Worm (Caenorhabditis elegans) whole organism, late embryonic: Measurements from ENCODE around the gene F09A5.3.

Source experiments
- C08G9.2 ChIP-seq: sonication (generic microtip); optimal IDR thresholded peaks from 2 replicates; lab custom pipeline; 2016; ENCODE audit warnings: mild to moderate bottlenecking, missing genetic modification characterization, moderate library complexity, missing compliant biosample characterization
- F13H6.1 ChIP-seq: sonication (generic microtip); optimal IDR thresholded peaks from 2 replicates; lab custom pipeline; 2016; ENCODE audit warnings: missing genetic modification characterization, missing compliant biosample characterization
- K02D7.2 ChIP-seq: sonication (generic microtip); optimal IDR thresholded peaks from 2 replicates; lab custom pipeline; 2017; ENCODE audit warnings: mild to moderate bottlenecking, missing genetic modification characterization, missing compliant biosample characterization
- K09A11.1 ChIP-seq: sonication (generic microtip); optimal IDR thresholded peaks from 2 replicates; lab custom pipeline; 2017; ENCODE audit warnings: antibody characterized with exemption, mild to moderate bottlenecking, missing genetic modification characterization, missing compliant biosample characterization; ENCODE audit not compliant: insufficient read depth
- T23F11.4 ChIP-seq: fragments of 200-800 bp; sonication (Bioruptor generic); optimal IDR thresholded peaks from 2 replicates; lab custom pipeline; 2018; ENCODE audit warnings: mild to moderate bottlenecking, missing genetic modification characterization, missing compliant biosample characterization
- Y22D7AL.16 ChIP-seq: sonication (generic microtip); optimal IDR thresholded peaks from 2 replicates; lab custom pipeline; 2016; ENCODE audit warnings: missing genetic modification characterization, missing compliant biosample characterization
- ahr-1 ChIP-seq: sonication (generic microtip); optimal IDR thresholded peaks from 2 replicates; lab custom pipeline; 2016; ENCODE audit warnings: missing genetic modification characterization, missing compliant biosample characterization
- ama-1 ChIP-seq: fragments of 150-350 bp; optimal IDR thresholded peaks from 2 replicates; lab custom pipeline; 2014
- ceh-18 ChIP-seq: sonication (generic microtip); optimal IDR thresholded peaks from 2 replicates; lab custom pipeline; 2016; ENCODE audit warnings: missing genetic modification characterization, missing compliant biosample characterization
- ceh-19 ChIP-seq: fragments of 200-800 bp; sonication (Bioruptor generic); optimal IDR thresholded peaks from 2 replicates; lab custom pipeline; 2018; ENCODE audit warnings: mild to moderate bottlenecking, missing genetic modification characterization, missing compliant biosample characterization
- ceh-24 ChIP-seq: sonication (generic microtip); optimal IDR thresholded peaks from 2 replicates; lab custom pipeline; 2016; ENCODE audit warnings: mild to moderate bottlenecking, missing genetic modification characterization, missing compliant biosample characterization
- ceh-30 ChIP-seq: fragments of 150-350 bp; optimal IDR thresholded peaks from 2 replicates; lab custom pipeline; 2014; ENCODE audit warnings: missing biosample characterization, missing genetic modification characterization
- ceh-31 ChIP-seq: sonication (generic microtip); optimal IDR thresholded peaks from 2 replicates; lab custom pipeline; 2016; ENCODE audit warnings: missing genetic modification characterization, missing compliant biosample characterization
- ceh-34 ChIP-seq: sonication (generic microtip); optimal IDR thresholded peaks from 2 replicates; lab custom pipeline; 2016; ENCODE audit warnings: mild to moderate bottlenecking, missing genetic modification characterization, missing compliant biosample characterization
- ceh-48 ChIP-seq: sonication (generic microtip); optimal IDR thresholded peaks from 2 replicates; lab custom pipeline; 2016; ENCODE audit warnings: missing genetic modification characterization, inconsistent platforms, missing compliant biosample characterization
- ceh-6 ChIP-seq: fragments of 200-800 bp; sonication (Bioruptor generic); optimal IDR thresholded peaks from 2 replicates; lab custom pipeline; 2018; ENCODE audit warnings: mild to moderate bottlenecking, missing genetic modification characterization, missing compliant biosample characterization
- ceh-9 ChIP-seq: sonication (generic microtip); optimal IDR thresholded peaks from 2 replicates; lab custom pipeline; 2016; ENCODE audit warnings: mild to moderate bottlenecking, missing genetic modification characterization, inconsistent platforms, missing compliant biosample characterization
- che-1 ChIP-seq: sonication (generic microtip); optimal IDR thresholded peaks from 2 replicates; lab custom pipeline; 2016; ENCODE audit warnings: mild to moderate bottlenecking, missing genetic modification characterization, missing compliant biosample characterization
- dve-1 ChIP-seq: sonication (generic microtip); optimal IDR thresholded peaks from 2 replicates; lab custom pipeline; 2017; ENCODE audit warnings: antibody characterized with exemption, mild to moderate bottlenecking, missing genetic modification characterization, missing compliant biosample characterization
- elt-4 ChIP-seq: sonication (generic microtip); optimal IDR thresholded peaks from 2 replicates; lab custom pipeline; 2016; ENCODE audit warnings: missing genetic modification characterization, missing compliant biosample characterization
- fax-1 ChIP-seq: sonication (generic microtip); optimal IDR thresholded peaks from 2 replicates; lab custom pipeline; 2016; ENCODE audit warnings: missing genotype, missing genetic modification characterization, missing compliant biosample characterization
- fkh-10 ChIP-seq: fragments of 150-350 bp; optimal IDR thresholded peaks from 2 replicates; lab custom pipeline; 2014; ENCODE audit warnings: missing biosample characterization, missing genetic modification reagents, missing genetic modification characterization
- gmeb-2 ChIP-seq: sonication (generic microtip); optimal IDR thresholded peaks from 2 replicates; lab custom pipeline; 2016; ENCODE audit warnings: missing genetic modification characterization, inconsistent platforms, missing compliant biosample characterization
- hlh-13 ChIP-seq: fragments of 200-800 bp; sonication (Bioruptor generic); optimal IDR thresholded peaks from 2 replicates; lab custom pipeline; 2018; ENCODE audit warnings: mild to moderate bottlenecking, missing genetic modification characterization, missing compliant biosample characterization
- hlh-30 ChIP-seq: sonication (generic microtip); optimal IDR thresholded peaks from 2 replicates; lab custom pipeline; 2017; ENCODE audit warnings: antibody characterized with exemption, missing genetic modification characterization, missing compliant biosample characterization; ENCODE audit not compliant: insufficient read depth
- hlh-6 ChIP-seq: sonication (generic microtip); optimal IDR thresholded peaks from 2 replicates; lab custom pipeline; 2016; ENCODE audit warnings: missing genotype, missing genetic modification characterization, missing compliant biosample characterization
- hlh-8 ChIP-seq: sonication (generic microtip); optimal IDR thresholded peaks from 2 replicates; lab custom pipeline; 2016; ENCODE audit warnings: missing genotype, missing genetic modification characterization, missing compliant biosample characterization
- madf-2 ChIP-seq: sonication (generic microtip); optimal IDR thresholded peaks from 2 replicates; lab custom pipeline; 2017; ENCODE audit warnings: missing genetic modification characterization, missing compliant biosample characterization
- nfya-1 ChIP-seq: sonication (generic microtip); optimal IDR thresholded peaks from 2 replicates; lab custom pipeline; 2017; ENCODE audit warnings: missing genetic modification characterization, mild to moderate bottlenecking, missing compliant biosample characterization, antibody characterized with exemption, moderate library complexity
- nhr-11 ChIP-seq: fragments of 150-350 bp; optimal IDR thresholded peaks from 2 replicates; lab custom pipeline; 2014; ENCODE audit warnings: missing biosample characterization, missing genetic modification characterization
- nhr-232 ChIP-seq: sonication (generic microtip); optimal IDR thresholded peaks from 2 replicates; lab custom pipeline; 2016; ENCODE audit warnings: missing genetic modification characterization, missing compliant biosample characterization
- odd-2 ChIP-seq: sonication (generic microtip); optimal IDR thresholded peaks from 2 replicates; lab custom pipeline; 2017; ENCODE audit warnings: antibody characterized with exemption, mild to moderate bottlenecking, missing genetic modification characterization, missing compliant biosample characterization
- pag-3 ChIP-seq: sonication (generic microtip); optimal IDR thresholded peaks from 2 replicates; lab custom pipeline; 2016; ENCODE audit warnings: missing compliant biosample characterization, missing genetic modification characterization, borderline replicate concordance
- pat-9 ChIP-seq: fragments of 200-800 bp; sonication (Bioruptor generic); optimal IDR thresholded peaks from 2 replicates; lab custom pipeline; 2018; ENCODE audit warnings: mild to moderate bottlenecking, missing genetic modification characterization, moderate library complexity, missing compliant biosample characterization
- pax-1 ChIP-seq: fragments of 150-350 bp; optimal IDR thresholded peaks from 2 replicates; lab custom pipeline; 2014; ENCODE audit warnings: missing biosample characterization, missing genetic modification characterization
- pha-2 ChIP-seq: sonication (generic microtip); optimal IDR thresholded peaks from 2 replicates; lab custom pipeline; 2017; ENCODE audit warnings: mild to moderate bottlenecking, missing genetic modification characterization, missing compliant biosample characterization
- pha-4 ChIP-seq: fragments of 150-350 bp; optimal IDR thresholded peaks from 2 replicates; lab custom pipeline; 2018; ENCODE audit warnings: missing biosample characterization, missing genetic modification reagents, missing genetic modification characterization
- pqm-1 ChIP-seq: sonication (generic microtip); optimal IDR thresholded peaks from 2 replicates; lab custom pipeline; 2016; ENCODE audit warnings: missing genetic modification characterization, missing compliant biosample characterization
- pros-1 ChIP-seq: fragments of 150-350 bp; optimal IDR thresholded peaks from 2 replicates; lab custom pipeline; 2014; ENCODE audit warnings: missing biosample characterization, missing genetic modification reagents, missing genetic modification characterization
- ref-2 ChIP-seq: sonication (generic microtip); optimal IDR thresholded peaks from 2 replicates; lab custom pipeline; 2016; ENCODE audit warnings: missing genetic modification characterization, missing compliant biosample characterization
- sox-4 ChIP-seq: sonication (generic microtip); optimal IDR thresholded peaks from 2 replicates; lab custom pipeline; 2017; ENCODE audit warnings: mild to moderate bottlenecking, missing genetic modification characterization, inconsistent platforms, missing compliant biosample characterization
- syd-9 ChIP-seq: sonication (generic microtip); optimal IDR thresholded peaks from 2 replicates; lab custom pipeline; 2016; ENCODE audit warnings: mild to moderate bottlenecking, missing genetic modification characterization, moderate library complexity, missing compliant biosample characterization
- tbx-2 ChIP-seq: sonication (generic microtip); optimal IDR thresholded peaks from 2 replicates; lab custom pipeline; 2016; ENCODE audit warnings: missing genetic modification characterization, missing compliant biosample characterization
- tbx-7 ChIP-seq: sonication (generic microtip); optimal IDR thresholded peaks from 2 replicates; lab custom pipeline; 2016; ENCODE audit warnings: missing genotype, missing genetic modification characterization, missing compliant biosample characterization
- unc-42 ChIP-seq: sonication (generic microtip); optimal IDR thresholded peaks from 2 replicates; lab custom pipeline; 2016; ENCODE audit warnings: missing genotype, missing genetic modification characterization, missing compliant biosample characterization
- unc-55 ChIP-seq: sonication (generic microtip); optimal IDR thresholded peaks from 2 replicates; lab custom pipeline; 2017; ENCODE audit warnings: missing biosample characterization, missing genetic modification reagents, missing genetic modification characterization
- unc-86 ChIP-seq: sonication (generic microtip); optimal IDR thresholded peaks from 2 replicates; lab custom pipeline; 2016; ENCODE audit warnings: missing genetic modification characterization, missing compliant biosample characterization
- zip-5 ChIP-seq: sonication (generic microtip); optimal IDR thresholded peaks from 2 replicates; lab custom pipeline; 2016; ENCODE audit warnings: missing genetic modification characterization, missing compliant biosample characterization
- ztf-16 ChIP-seq: sonication (generic microtip); optimal IDR thresholded peaks from 2 replicates; lab custom pipeline; 2017; ENCODE audit warnings: missing genetic modification characterization, missing compliant biosample characterization

F09A5.3 gene

ce11 chrX:13171206-13171605 lies 29.8 kb downstream of the F09A5.3 start:
- TF ChIP-seq odd-2 (tag; lab: Kevin White, UChicago): no peak
- no peak for TF ChIP-seq ceh-48
- TF ChIP-seq hlh-6 (tag; lab: Kevin White, UChicago): no peak
- no peak for TF ChIP-seq ceh-18
- no peak for TF ChIP-seq pqm-1 (tag; lab: Kevin White, UChicago)
- TF ChIP-seq unc-55 (GFP tag; lab: Kevin White, UChicago): peak; percentile 12
- TF ChIP-seq T23F11.4 (GFP tag; lab: Kevin White, UChicago): no peak
- no peak for TF ChIP-seq F13H6.1 (tag; lab: Kevin White, UChicago)
- no peak for TF ChIP-seq pax-1
- TF ChIP-seq K02D7.2 (tag; lab: Kevin White, UChicago): no peak
- TF ChIP-seq ceh-6: no peak
- TF ChIP-seq ceh-34 (tag; lab: Kevin White, UChicago): peak; percentile 28
- TF ChIP-seq ceh-31 (tag; lab: Kevin White, UChicago): peak; percentile 49
- TF ChIP-seq tbx-7 (tag; lab: Kevin White, UChicago): no peak
- no peak for TF ChIP-seq hlh-13 (GFP tag; lab: Kevin White, UChicago)
- TF ChIP-seq ceh-24 (tag; lab: Kevin White, UChicago): no peak
- no peak for TF ChIP-seq ama-1 (lab: Kevin White, UChicago)
- no peak for TF ChIP-seq pha-2 (tag; lab: Kevin White, UChicago)
- TF ChIP-seq Y22D7AL.16: no peak
- no peak for TF ChIP-seq ceh-19 (GFP tag; lab: Kevin White, UChicago)
- no peak for TF ChIP-seq nfya-1
- TF ChIP-seq pat-9 (tag; lab: Kevin White, UChicago): no peak
- no peak for TF ChIP-seq pros-1 (tag; lab: Kevin White, UChicago)
- TF ChIP-seq zip-5 (tag; lab: Kevin White, UChicago): no peak
- TF ChIP-seq K09A11.1 (tag; lab: Kevin White, UChicago): no peak
- TF ChIP-seq che-1 (tag; lab: Kevin White, UChicago): no peak
- TF ChIP-seq unc-42 (tag; lab: Kevin White, UChicago): peak; percentile 75
- TF ChIP-seq elt-4 (tag; lab: Kevin White, UChicago): no peak
- no peak for TF ChIP-seq ahr-1
- no peak for TF ChIP-seq pag-3 (tag; lab: Kevin White, UChicago)
- TF ChIP-seq tbx-2: peak; percentile 16
- TF ChIP-seq C08G9.2 (tag; lab: Kevin White, UChicago): peak; percentile 39
- no peak for TF ChIP-seq unc-86 (tag; lab: Kevin White, UChicago)
- TF ChIP-seq nhr-11: no peak
- no peak for TF ChIP-seq fax-1 (tag; lab: Kevin White, UChicago)
- TF ChIP-seq fkh-10 (GFP tag; lab: Kevin White, UChicago): no peak
- no peak for TF ChIP-seq hlh-30
- no peak for TF ChIP-seq ztf-16 (tag; lab: Kevin White, UChicago)
- TF ChIP-seq syd-9 (tag; lab: Kevin White, UChicago): no peak
- TF ChIP-seq dve-1: no peak
- TF ChIP-seq sox-4: no peak
- no peak for TF ChIP-seq gmeb-2 (tag; lab: Kevin White, UChicago)
- no peak for TF ChIP-seq ceh-30 (tag; lab: Kevin White, UChicago)

ce11 chrX:13174437-13174836 lies 33.0 kb downstream of the F09A5.3 start:
- TF ChIP-seq pha-4 (tag; lab: Kevin White, UChicago): no peak
- TF ChIP-seq hlh-8 (tag; lab: Kevin White, UChicago): no peak
- no peak for TF ChIP-seq madf-2
- TF ChIP-seq K09A11.1 (tag; lab: Kevin White, UChicago): no peak
- no peak for TF ChIP-seq ref-2
- TF ChIP-seq nhr-232 (tag; lab: Kevin White, UChicago): no peak
- no peak for TF ChIP-seq elt-4 (tag; lab: Kevin White, UChicago)
- no peak for TF ChIP-seq ceh-9
- TF ChIP-seq pqm-1 (tag; lab: Kevin White, UChicago): no peak
- no peak for TF ChIP-seq hlh-6 (tag; lab: Kevin White, UChicago)
- TF ChIP-seq nhr-11: no peak
- no peak for TF ChIP-seq pax-1
- TF ChIP-seq zip-5 (tag; lab: Kevin White, UChicago): no peak
- TF ChIP-seq ahr-1: no peak
